Worm (Caenorhabditis elegans): ENCODE results near the gene C07B5.6.

DNA sequence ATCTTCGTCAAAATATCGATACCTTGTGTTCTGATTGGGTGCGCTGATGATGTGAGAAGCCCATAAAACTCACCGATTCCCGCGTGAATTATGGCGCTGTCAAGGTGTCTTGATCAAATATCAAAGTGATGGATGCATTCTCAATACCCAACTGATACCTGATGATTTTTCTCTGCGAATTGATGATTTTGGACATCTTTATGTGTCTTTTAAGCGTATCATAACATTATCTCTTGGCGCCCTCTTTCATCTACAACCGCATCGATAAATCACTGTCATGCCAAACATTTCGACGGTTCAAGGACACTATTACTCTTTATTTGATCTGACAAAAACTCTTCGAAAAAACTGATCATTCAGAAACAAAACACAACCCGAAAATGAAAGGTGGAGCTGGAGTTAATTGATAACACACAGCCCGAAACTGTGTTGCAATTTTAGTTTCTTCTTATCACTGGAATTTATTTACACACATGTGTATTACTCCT is 28.5 kb downstream of the C07B5.6 start:
- no peak for TF ChIP-seq ztf-29 (GFP tag; IDR thresholded peaks at IDR 0.05)
- no peak for TF ChIP-seq flt-1 (GFP tag; IDR thresholded peaks at IDR 0.05)
- no peak for TF ChIP-seq cog-1 (tag; optimal IDR thresholded peaks at IDR 0.05)
- TF ChIP-seq med-1 (GFP tag; optimal IDR thresholded peaks at IDR 0.05; ENCODE audit: insufficient read depth) = no peak
- TF ChIP-seq T22C8.4 (GFP tag; IDR thresholded peaks at IDR 0.05) = no peak
- no peak for TF ChIP-seq klf-2 (GFP tag; conservative IDR thresholded peaks at IDR 0.05)
- no peak for TF ChIP-seq ref-1 (GFP tag; conservative IDR thresholded peaks at IDR 0.05)
- TF ChIP-seq tab-1 (GFP tag; IDR thresholded peaks at IDR 0.05) = no peak
- no peak for TF ChIP-seq ztf-23 (GFP tag; IDR thresholded peaks at IDR 0.05)
